Worm (Caenorhabditis elegans) whole organism, L3 larva: ENCODE data around the gene sftb-2.

Experiments
- R02D3.7 ChIP-seq: fragments of 150-350 bp; optimal IDR thresholded peaks from 2 replicates; lab custom pipeline; 2014; ENCODE audit warnings: missing biosample characterization, missing genetic modification characterization
- aly-2 ChIP-seq: fragments of 150-350 bp; optimal IDR thresholded peaks from 2 replicates; lab custom pipeline; 2014; ENCODE audit warnings: missing biosample characterization, missing genetic modification characterization
- ama-1 ChIP-seq: fragments of 150-350 bp; optimal IDR thresholded peaks from 2 replicates; lab custom pipeline; 2018
- ceh-28 ChIP-seq: fragments of 150-350 bp; optimal IDR thresholded peaks from 2 replicates; lab custom pipeline; 2014; ENCODE audit warnings: missing biosample characterization, missing genetic modification reagents, missing genetic modification characterization
- ceh-82 ChIP-seq: fragments of 150-350 bp; optimal IDR thresholded peaks from 2 replicates; lab custom pipeline; 2014; ENCODE audit warnings: missing biosample characterization, missing genetic modification characterization
- ceh-9 ChIP-seq: sonication (generic microtip); optimal IDR thresholded peaks from 2 replicates; lab custom pipeline; 2018; ENCODE audit warnings: missing biosample characterization, missing genetic modification characterization
- daf-12 ChIP-seq: fragments of 150-350 bp; optimal IDR thresholded peaks from 2 replicates; lab custom pipeline; 2014; ENCODE audit warnings: missing biosample characterization, missing genetic modification reagents, missing genetic modification characterization
- egl-27 ChIP-seq: sonication (generic microtip); optimal IDR thresholded peaks from 4 replicates; lab custom pipeline; 2017; ENCODE audit warnings: missing biosample characterization, missing genetic modification reagents, missing genetic modification characterization
- egl-5 ChIP-seq: fragments of 150-350 bp; optimal IDR thresholded peaks from 2 replicates; lab custom pipeline; 2017; ENCODE audit warnings: missing biosample characterization, missing genetic modification reagents, missing genetic modification characterization, inconsistent platforms
- elt-1 ChIP-seq: fragments of 150-350 bp; optimal IDR thresholded peaks from 2 replicates; lab custom pipeline; 2014; ENCODE audit warnings: missing biosample characterization, missing genetic modification characterization
- elt-2 ChIP-seq: sonication (generic microtip); optimal IDR thresholded peaks from 2 replicates; lab custom pipeline; 2016; ENCODE audit warnings: missing genetic modification reagents, mild to moderate bottlenecking, missing genetic modification characterization, missing compliant biosample characterization
- eor-1 ChIP-seq, 2 experiments: fragments of 150-350 bp; optimal IDR thresholded peaks; 2 replicates each; lab custom pipeline; 2014 to 2018; ENCODE audit warnings: missing biosample characterization in 2 of 2, missing genetic modification characterization in 2 of 2
- fkh-2 ChIP-seq: fragments of 150-350 bp; optimal IDR thresholded peaks from 2 replicates; lab custom pipeline; 2014; ENCODE audit warnings: missing biosample characterization, missing genetic modification reagents, missing genetic modification characterization
- hmg-11 ChIP-seq: sonication (generic microtip); optimal IDR thresholded peaks from 2 replicates; lab custom pipeline; 2016; ENCODE audit warnings: missing genetic modification characterization, missing compliant biosample characterization
- jun-1 ChIP-seq: fragments of 150-350 bp; optimal IDR thresholded peaks from 2 replicates; lab custom pipeline; 2014; ENCODE audit warnings: missing biosample characterization, missing genetic modification reagents, missing genetic modification characterization
- lin-15B ChIP-seq: fragments of 150-350 bp; optimal IDR thresholded peaks from 2 replicates; lab custom pipeline; 2014; ENCODE audit warnings: missing biosample characterization, missing genetic modification characterization
- lin-39 ChIP-seq: fragments of 150-350 bp; optimal IDR thresholded peaks from 2 replicates; lab custom pipeline; 2018; ENCODE audit warnings: missing biosample characterization, missing genetic modification reagents, missing genetic modification characterization
- lsy-12 ChIP-seq: sonication (generic microtip); optimal IDR thresholded peaks from 2 replicates; lab custom pipeline; 2016; ENCODE audit warnings: mild to moderate bottlenecking, missing genetic modification characterization, missing compliant biosample characterization
- mdl-1 ChIP-seq: fragments of 150-350 bp; optimal IDR thresholded peaks from 2 replicates; lab custom pipeline; 2014; ENCODE audit warnings: missing biosample characterization, missing genetic modification characterization
- nfya-1 ChIP-seq: sonication (generic microtip); optimal IDR thresholded peaks from 2 replicates; lab custom pipeline; 2017; ENCODE audit warnings: missing genetic modification characterization, mild to moderate bottlenecking, missing compliant biosample characterization, antibody characterized with exemption, moderate library complexity; ENCODE audit not compliant: insufficient read depth
- nhr-11 ChIP-seq: fragments of 150-350 bp; optimal IDR thresholded peaks from 2 replicates; lab custom pipeline; 2014; ENCODE audit warnings: missing biosample characterization, missing genetic modification characterization
- nhr-23 ChIP-seq: fragments of 150-350 bp; optimal IDR thresholded peaks from 2 replicates; lab custom pipeline; 2014; ENCODE audit warnings: missing biosample characterization, missing genetic modification reagents, missing genetic modification characterization
- nhr-25 ChIP-seq: sonication (generic microtip); optimal IDR thresholded peaks from 2 replicates; lab custom pipeline; 2017; ENCODE audit warnings: missing biosample characterization, missing genetic modification characterization
- nhr-28 ChIP-seq: fragments of 150-350 bp; optimal IDR thresholded peaks from 2 replicates; lab custom pipeline; 2014; ENCODE audit warnings: missing biosample characterization, missing genetic modification characterization
- nhr-67 ChIP-seq: fragments of 150-350 bp; optimal IDR thresholded peaks from 2 replicates; lab custom pipeline; 2014; ENCODE audit warnings: missing biosample characterization, missing genetic modification characterization
- nhr-76 ChIP-seq: fragments of 150-350 bp; sonication (generic microtip); optimal IDR thresholded peaks from 5 replicates; lab custom pipeline; 2014; ENCODE audit warnings: missing biosample characterization, missing genetic modification characterization
- pha-4 ChIP-seq: fragments of 150-350 bp; optimal IDR thresholded peaks from 2 replicates; lab custom pipeline; 2014; ENCODE audit warnings: missing biosample characterization, missing genetic modification reagents, missing genetic modification characterization
- pqm-1 ChIP-seq: fragments of 150-350 bp; optimal IDR thresholded peaks from 2 replicates; lab custom pipeline; 2017; ENCODE audit warnings: missing biosample characterization, missing genetic modification characterization, inconsistent platforms
- skn-1 ChIP-seq: fragments of 150-350 bp; optimal IDR thresholded peaks from 2 replicates; lab custom pipeline; 2014; ENCODE audit warnings: missing biosample characterization, missing genetic modification characterization
- snpc-4 ChIP-seq: fragments of 150-350 bp; optimal IDR thresholded peaks from 2 replicates; lab custom pipeline; 2014; ENCODE audit warnings: missing biosample characterization, missing genetic modification characterization
- zag-1 ChIP-seq: fragments of 150-350 bp; optimal IDR thresholded peaks from 2 replicates; lab custom pipeline; 2014; ENCODE audit warnings: missing biosample characterization, missing genetic modification characterization
- ztf-11 ChIP-seq: fragments of 150-350 bp; optimal IDR thresholded peaks from 2 replicates; lab custom pipeline; 2014; ENCODE audit warnings: missing biosample characterization, missing genetic modification characterization
- ztf-4 ChIP-seq: fragments of 150-350 bp; optimal IDR thresholded peaks from 2 replicates; lab custom pipeline; 2014; ENCODE audit warnings: missing biosample characterization, missing genetic modification characterization

The sftb-2 gene

DNA sequence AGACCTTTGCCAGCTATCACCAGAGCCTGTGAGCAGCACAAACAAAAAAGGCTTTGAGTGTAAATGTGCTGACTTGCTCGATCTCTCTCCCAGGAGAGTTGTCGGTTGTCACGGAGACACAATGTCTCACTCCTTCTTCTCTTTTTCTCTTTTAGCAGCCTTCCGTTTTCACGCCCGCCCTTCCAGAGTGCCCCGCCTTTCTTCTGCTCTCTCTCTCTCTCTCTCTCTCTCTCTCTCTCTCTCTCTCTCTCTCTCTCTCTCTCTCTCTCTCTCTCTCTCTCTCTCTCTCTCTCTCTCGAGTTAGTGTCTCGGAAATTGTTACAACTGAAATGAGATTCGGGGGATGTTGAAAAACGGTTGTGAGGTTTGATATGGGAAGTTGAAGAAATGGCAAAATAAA lies 45.4 kb downstream of the sftb-2 start:
- TF ChIP-seq nhr-28 (tag; lab: Kevin White, UChicago) = no peak
- no peak for TF ChIP-seq ztf-11 (tag; lab: Kevin White, UChicago)
- TF ChIP-seq ceh-82 (tag; lab: Kevin White, UChicago) = no peak
- peak; percentile 8 for TF ChIP-seq nfya-1 (tag; lab: Kevin White, UChicago)
- TF ChIP-seq, all 47 proteins: peak for 1

DNA sequence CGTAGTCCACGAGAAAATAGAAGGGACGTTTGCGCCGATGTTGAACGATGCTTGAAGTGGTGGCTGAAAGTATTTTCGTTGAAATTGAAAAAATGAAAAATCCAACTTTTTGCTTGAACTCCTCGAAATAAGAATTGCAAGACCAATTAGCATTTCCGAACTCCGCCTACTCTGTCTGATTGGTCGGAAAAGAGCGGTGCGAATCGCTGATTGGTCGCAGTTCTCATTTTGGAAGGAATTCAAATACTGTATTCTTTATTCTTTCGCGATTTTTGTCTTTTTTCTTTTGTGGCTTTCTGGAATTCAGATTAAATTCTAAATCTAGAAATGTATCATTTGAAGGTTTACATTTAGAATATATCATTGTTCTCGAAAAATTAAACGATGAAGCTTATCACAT lies 46.5 kb downstream of the sftb-2 start:
- TF ChIP-seq nfya-1 (tag; lab: Kevin White, UChicago) (peak; percentile 56), ama-1 (lab: Kevin White, UChicago) (no peak)

DNA sequence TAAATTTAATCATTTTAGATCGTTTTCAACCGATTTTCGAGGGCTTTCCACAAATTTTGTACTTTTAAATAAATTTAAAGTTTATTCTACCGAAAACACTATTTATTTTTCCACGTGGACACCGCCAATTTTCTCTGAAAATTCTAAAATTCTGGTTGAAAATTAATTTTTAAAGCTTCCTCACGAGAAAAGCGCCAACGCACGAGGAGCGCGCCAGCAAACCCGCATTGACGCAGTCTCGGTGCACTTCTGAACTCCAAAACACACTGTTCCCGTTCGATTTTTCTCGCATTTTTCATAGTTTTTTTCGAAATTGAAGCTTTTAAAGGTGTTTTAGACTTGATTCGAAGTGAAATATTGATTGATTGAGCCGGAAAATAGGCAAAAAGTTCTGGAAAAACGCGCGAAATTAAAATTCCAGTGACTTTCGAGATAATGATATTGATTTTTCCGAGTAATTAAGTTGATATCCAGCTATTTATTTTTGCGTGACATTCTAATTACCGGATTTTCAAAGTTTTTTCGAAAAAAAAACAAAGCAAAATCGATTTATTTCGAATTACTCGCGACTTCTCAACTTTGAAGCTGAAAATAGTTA lies 48.9 kb downstream of the sftb-2 start, which contains the start of gene cul-3:
Gene cul-3 (plus strand): TSS at position 548 of the 598 bp plus-strand sequence.
- peak; percentile 65 for TF ChIP-seq nfya-1 (tag; lab: Kevin White, UChicago)
- TF ChIP-seq hmg-11 = peak; percentile 82
- TF ChIP-seq nhr-11 = no peak
- TF ChIP-seq lin-39 (tag; lab: Kevin White, UChicago) = peak; percentile 30
- TF ChIP-seq daf-12 (tag; lab: Kevin White, UChicago) = no peak
- TF ChIP-seq ztf-4 (tag; lab: Kevin White, UChicago) = no peak
- no peak for TF ChIP-seq pqm-1 (tag; lab: Kevin White, UChicago)
- TF ChIP-seq jun-1 (tag; lab: Kevin White, UChicago) = peak; percentile 45
- no peak for TF ChIP-seq nhr-28 (tag; lab: Kevin White, UChicago)
- peak; percentile 49 for TF ChIP-seq pha-4 (tag; lab: Kevin White, UChicago)
- TF ChIP-seq lsy-12 = no peak
- TF ChIP-seq ceh-28 (tag; lab: Kevin White, UChicago) = peak; percentile 42
- peak; percentile 60 for TF ChIP-seq lin-15B (tag; lab: Kevin White, UChicago)
- no peak for TF ChIP-seq zag-1 (tag; lab: Kevin White, UChicago)
- TF ChIP-seq nhr-23 = peak; percentile 26
- no peak for TF ChIP-seq ceh-82 (tag; lab: Kevin White, UChicago)
- no peak for TF ChIP-seq egl-5
- TF ChIP-seq fkh-2 (tag; lab: Kevin White, UChicago) = no peak
- TF ChIP-seq mdl-1 (tag; lab: Kevin White, UChicago) = no peak
- TF ChIP-seq R02D3.7 (tag; lab: Kevin White, UChicago) = peak; percentile 23
- TF ChIP-seq elt-2 (tag; lab: Kevin White, UChicago) = no peak
- no peak for TF ChIP-seq ceh-9
- no peak for TF ChIP-seq elt-1 (tag; lab: Kevin White, UChicago)
- TF ChIP-seq nhr-25 (tag; lab: Kevin White, UChicago) = peak; percentile 44
- TF ChIP-seq aly-2 (tag; lab: Kevin White, UChicago) = no peak
- no peak for TF ChIP-seq skn-1 (tag; lab: Kevin White, UChicago)
- peak; percentile 26 for TF ChIP-seq snpc-4
- no peak for TF ChIP-seq nhr-67 (tag; lab: Kevin White, UChicago)
- no peak for TF ChIP-seq egl-27 (tag; lab: Kevin White, UChicago)
- TF ChIP-seq eor-1 (tag; optimal IDR thresholded peaks at IDR 0.05; lab: Kevin White, UChicago) = no peak
- no peak for TF ChIP-seq nhr-76 (tag; lab: Kevin White, UChicago)
